Worm (Caenorhabditis elegans) whole organism, L4 larva: ENCODE results near the gene cysl-2.

Source experiments
- D1046.2 ChIP-seq: fragments of 200-800 bp; sonication (Bioruptor generic); IDR thresholded peaks from 2 replicates; pipeline ENCODE4 v1.3.6; 2022; ENCODE audit warnings: missing genetic modification characterization, missing compliant biosample characterization
- F26F4.8 ChIP-seq: fragments of 200-800 bp; sonication (Bioruptor generic); conservative IDR thresholded peaks from 2 replicates; pipeline ENCODE4 v1.3.6; 2022; ENCODE audit warnings: missing genetic modification characterization, missing compliant biosample characterization
- F49E8.2 ChIP-seq: sonication (generic microtip); optimal IDR thresholded peaks from 2 replicates; lab custom pipeline; 2016; ENCODE audit warnings: missing compliant biosample characterization, mild to moderate bottlenecking, missing genetic modification characterization, borderline replicate concordance
- R02D3.7 ChIP-seq: fragments of 150-350 bp; sonication (generic microtip); optimal IDR thresholded peaks from 3 replicates; lab custom pipeline; 2014; ENCODE audit warnings: missing biosample characterization, missing genetic modification characterization
- Y48G9A.11 ChIP-seq: fragments of 200-800 bp; sonication (Bioruptor generic); IDR thresholded peaks from 2 replicates; pipeline ENCODE4 v1.3.6; 2022; ENCODE audit warnings: missing genetic modification reagents, missing genetic modification characterization, missing compliant biosample characterization
- aha-1 ChIP-seq: fragments of 150-350 bp; peaks from one replicate; lab custom pipeline; 2014; ENCODE audit warnings: missing biosample characterization, missing genetic modification characterization
- aly-2 ChIP-seq: sonication (generic microtip); optimal IDR thresholded peaks from 2 replicates; lab custom pipeline; 2018; ENCODE audit warnings: missing biosample characterization, missing genetic modification characterization
- attf-4 ChIP-seq: sonication (generic microtip); optimal IDR thresholded peaks from 3 replicates; lab custom pipeline; 2017; ENCODE audit warnings: missing biosample characterization, missing genetic modification characterization
- ceh-44 ChIP-seq: fragments of 200-800 bp; sonication (Bioruptor generic); IDR thresholded peaks from 2 replicates; pipeline ENCODE4 v1.3.6; 2022; ENCODE audit warnings: missing genetic modification reagents, missing genetic modification characterization, missing compliant biosample characterization
- ctbp-1 ChIP-seq: fragments of 200-800 bp; sonication (Bioruptor generic); IDR thresholded peaks from 2 replicates; pipeline ENCODE4 v1.3.6; 2022; ENCODE audit warnings: missing genetic modification reagents, missing genetic modification characterization, missing compliant biosample characterization
- daf-12 ChIP-seq: fragments of 150-350 bp; optimal IDR thresholded peaks from 2 replicates; lab custom pipeline; 2014; ENCODE audit warnings: missing biosample characterization, missing genetic modification reagents, missing genetic modification characterization
- daf-19 ChIP-seq: fragments of 200-800 bp; sonication (Bioruptor generic); conservative IDR thresholded peaks from 2 replicates; pipeline ENCODE4 v1.3.6; 2022; ENCODE audit warnings: missing genetic modification characterization, missing compliant biosample characterization
- dmd-6 ChIP-seq: fragments of 200-800 bp; sonication (Bioruptor generic); IDR thresholded peaks from 2 replicates; pipeline ENCODE4 v1.3.6; 2022; ENCODE audit warnings: missing genetic modification reagents, missing genetic modification characterization, missing compliant biosample characterization
- dmd-9 ChIP-seq: fragments of 200-800 bp; sonication (Bioruptor generic); IDR thresholded peaks from 2 replicates; pipeline ENCODE4 v1.3.6; 2022; ENCODE audit warnings: missing genetic modification reagents, missing genetic modification characterization, missing compliant biosample characterization
- dpl-1 ChIP-seq: fragments of 150-350 bp; optimal IDR thresholded peaks from 2 replicates; lab custom pipeline; 2014; ENCODE audit warnings: missing biosample characterization, missing genetic modification reagents, missing genetic modification characterization
- fkh-10 ChIP-seq: fragments of 150-350 bp; optimal IDR thresholded peaks from 2 replicates; lab custom pipeline; 2014; ENCODE audit warnings: missing biosample characterization, missing genetic modification reagents, missing genetic modification characterization
- hif-1 ChIP-seq, 2 experiments: sonication (generic microtip); optimal IDR thresholded peaks; 2 replicates each; lab custom pipeline; 2016 to 2017; ENCODE audit warnings: missing compliant biosample characterization in 2 of 2, missing genetic modification characterization in 2 of 2, missing genetic modification reagents in 2 of 2, missing genotype in 2 of 2, mild to moderate bottlenecking in 1 of 2
- hmg-1.1 ChIP-seq: fragments of 200-800 bp; sonication (Bioruptor generic); IDR thresholded peaks from 2 replicates; pipeline ENCODE4 v1.3.6; 2022; ENCODE audit warnings: missing genetic modification reagents, missing genetic modification characterization, missing compliant biosample characterization
- lin-13 ChIP-seq: fragments of 150-350 bp; optimal IDR thresholded peaks from 2 replicates; lab custom pipeline; 2014; ENCODE audit warnings: missing biosample characterization, missing genetic modification reagents, missing genetic modification characterization
- lin-38 ChIP-seq: fragments of 200-800 bp; sonication (Bioruptor generic); IDR thresholded peaks from 2 replicates; pipeline ENCODE4 v1.3.6; 2022; ENCODE audit warnings: missing genetic modification reagents, missing genetic modification characterization, missing compliant biosample characterization
- lsy-2 ChIP-seq, 2 experiments: fragments of 150-350 bp in 1 of 2; sonication (generic microtip) in 1 of 2; optimal IDR thresholded peaks; 2 replicates each; lab custom pipeline; 2014 to 2017; ENCODE audit warnings: missing biosample characterization in 2 of 2, missing genetic modification characterization in 2 of 2
- mes-2 ChIP-seq: sonication (generic microtip); optimal IDR thresholded peaks from 2 replicates; lab custom pipeline; 2016; ENCODE audit warnings: missing genotype, mild to moderate bottlenecking, missing genetic modification characterization, missing compliant biosample characterization; ENCODE audit not compliant: poor library complexity, severe bottlenecking
- mxl-3 ChIP-seq: fragments of 200-800 bp; sonication (Bioruptor generic); optimal IDR thresholded peaks from 2 replicates; lab custom pipeline; 2018; ENCODE audit warnings: mild to moderate bottlenecking, missing genetic modification characterization, missing compliant biosample characterization
- nhr-102 ChIP-seq: sonication (generic microtip); optimal IDR thresholded peaks from 2 replicates; lab custom pipeline; 2016; ENCODE audit warnings: mild to moderate bottlenecking, missing genetic modification characterization, moderate library complexity, missing compliant biosample characterization
- nhr-237 ChIP-seq: sonication (generic microtip); optimal IDR thresholded peaks from 2 replicates; lab custom pipeline; 2017; ENCODE audit warnings: missing biosample characterization, missing genetic modification characterization
- nhr-28 ChIP-seq: fragments of 150-350 bp; optimal IDR thresholded peaks from 2 replicates; lab custom pipeline; 2014; ENCODE audit warnings: missing biosample characterization, missing genetic modification characterization
- nhr-41 ChIP-seq: fragments of 200-800 bp; sonication (Bioruptor generic); IDR thresholded peaks from 2 replicates; pipeline ENCODE4 v1.3.6; 2022; ENCODE audit warnings: missing genetic modification reagents, missing genetic modification characterization, missing compliant biosample characterization
- nhr-42 ChIP-seq: fragments of 200-800 bp; sonication (Bioruptor generic); IDR thresholded peaks from 2 replicates; pipeline ENCODE4 v1.3.6; 2022; ENCODE audit warnings: missing genetic modification characterization, missing compliant biosample characterization
- php-3 ChIP-seq: fragments of 200-800 bp; sonication (Bioruptor generic); IDR thresholded peaks from 2 replicates; pipeline ENCODE4 v1.3.6; 2022; ENCODE audit warnings: missing genetic modification reagents, missing genetic modification characterization, missing compliant biosample characterization
- snpc-1.2 ChIP-seq: fragments of 200-800 bp; sonication (Bioruptor generic); IDR thresholded peaks from 2 replicates; pipeline ENCODE4 v1.3.6; 2022; ENCODE audit warnings: missing genetic modification reagents, missing genetic modification characterization, missing compliant biosample characterization
- spr-1 ChIP-seq: sonication (generic microtip); optimal IDR thresholded peaks from 2 replicates; lab custom pipeline; 2016; ENCODE audit warnings: mild to moderate bottlenecking, missing genetic modification characterization, missing compliant biosample characterization
- unc-130 ChIP-seq: sonication (generic microtip); optimal IDR thresholded peaks from 2 replicates; lab custom pipeline; 2016; ENCODE audit warnings: missing genetic modification reagents, missing genetic modification characterization, missing compliant biosample characterization
- unc-62 ChIP-seq, 3 experiments: fragments of 150-350 bp in 1 of 3; sonication (generic microtip); optimal IDR thresholded peaks in 2 of 3; peaks in 1 of 3; 1 replicate in 1 of 3; 2 replicates in 2 of 3; lab custom pipeline; 2014 to 2017; ENCODE audit warnings: missing biosample characterization in 3 of 3, missing genetic modification characterization in 3 of 3, missing genetic modification reagents in 3 of 3, missing genotype in 1 of 3
- vab-7 ChIP-seq: fragments of 200-800 bp; sonication (Bioruptor generic); IDR thresholded peaks from 2 replicates; pipeline ENCODE4 v1.3.6; 2022; ENCODE audit warnings: missing genetic modification reagents, missing genetic modification characterization, missing compliant biosample characterization
- zfp-3 ChIP-seq: fragments of 200-800 bp; sonication (Bioruptor generic); conservative IDR thresholded peaks from 2 replicates; pipeline ENCODE4 v1.3.6; 2022; ENCODE audit warnings: missing genetic modification reagents, missing genetic modification characterization, missing compliant biosample characterization
- zip-2 ChIP-seq: fragments of 150-350 bp; optimal IDR thresholded peaks from 2 replicates; lab custom pipeline; 2014; ENCODE audit warnings: missing biosample characterization, missing genetic modification characterization

cysl-2 gene

ce11 chrII:14488661-14489060 is 5.6 kb downstream of the cysl-2 start, which contains the start of gene usp-14 (continued):
- TF ChIP-seq hif-1 (tag; optimal IDR thresholded peaks at IDR 0.05; lab: Kevin White, UChicago): peak in 1 of 2 experiments; percentile 71
- 0 out of 2 replicates have a peak, but pooled peaks have one; percentile 23 for TF ChIP-seq zfp-3 (GFP tag; lab: Robert Waterston, UW)
- TF ChIP-seq nhr-237: no peak
- TF ChIP-seq F26F4.8: no peak
- no peak for TF ChIP-seq unc-130
- TF ChIP-seq hmg-1.1 (GFP tag; lab: Robert Waterston, UW): peak; percentile 55; the same call in 1 of the 2 replicates
- TF ChIP-seq daf-19 (GFP tag; lab: Robert Waterston, UW): no peak
- no peak for TF ChIP-seq D1046.2 (GFP tag; lab: Robert Waterston, UW)
- TF ChIP-seq dmd-9 (GFP tag; lab: Robert Waterston, UW): no peak
- TF ChIP-seq nhr-42 (GFP tag; lab: Robert Waterston, UW): peak; percentile 80
- peak; percentile 53 for TF ChIP-seq dmd-6 (GFP tag; lab: Robert Waterston, UW)
- no peak for TF ChIP-seq R02D3.7 (tag; lab: Kevin White, UChicago)
- TF ChIP-seq ctbp-1 (GFP tag; lab: Robert Waterston, UW): no peak
- TF ChIP-seq lin-13 (GFP tag; lab: Kevin White, UChicago): no peak
- TF ChIP-seq lsy-2 (tag; optimal IDR thresholded peaks at IDR 0.05; lab: Kevin White, UChicago): peak in 1 of 2 experiments; percentile 79
- TF ChIP-seq daf-12 (tag; lab: Kevin White, UChicago): no peak
- TF ChIP-seq spr-1 (tag; lab: Kevin White, UChicago): peak; percentile 24
- TF ChIP-seq mes-2: peak; percentile 81
- TF ChIP-seq mxl-3 (GFP tag; lab: Kevin White, UChicago): peak; percentile 3
- TF ChIP-seq attf-4 (tag; lab: Kevin White, UChicago): no peak
- peak; percentile 15 for TF ChIP-seq nhr-102 (tag; lab: Kevin White, UChicago)
- peak; percentile 21 for TF ChIP-seq fkh-10 (GFP tag; lab: Kevin White, UChicago)
- TF ChIP-seq, all 104 proteins: peak for 26

DNA sequence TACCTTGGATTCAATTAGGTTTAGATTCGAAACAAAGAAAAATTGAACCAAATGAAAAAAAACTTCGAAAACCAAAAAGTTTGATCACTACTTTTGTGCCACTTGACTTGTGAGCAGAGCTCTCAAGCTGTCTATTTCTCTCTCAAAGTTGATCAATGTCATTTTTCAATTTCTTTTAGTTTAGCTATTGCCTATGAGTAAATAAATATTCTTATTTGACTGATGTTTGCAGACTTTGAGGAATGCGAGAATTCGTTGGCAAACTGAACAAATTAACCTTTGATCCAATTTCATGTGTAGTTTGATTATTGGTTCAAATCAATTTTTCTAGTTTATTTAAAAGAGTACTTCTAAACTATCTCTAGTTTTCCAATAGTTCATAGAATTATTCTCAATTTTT is 10.4 kb downstream of the cysl-2 start:
- TF ChIP-seq aly-2 (tag; lab: Kevin White, UChicago): no peak
- peak in 1 of 2 experiments; percentile 91 for TF ChIP-seq unc-62 (GFP tag; optimal IDR thresholded peaks at IDR 0.05 in 1 of 2; lab: Kevin White, UChicago)
- TF ChIP-seq unc-62 (tag; optimal IDR thresholded peaks at IDR 0.05; lab: Kevin White, UChicago): no peak

DNA sequence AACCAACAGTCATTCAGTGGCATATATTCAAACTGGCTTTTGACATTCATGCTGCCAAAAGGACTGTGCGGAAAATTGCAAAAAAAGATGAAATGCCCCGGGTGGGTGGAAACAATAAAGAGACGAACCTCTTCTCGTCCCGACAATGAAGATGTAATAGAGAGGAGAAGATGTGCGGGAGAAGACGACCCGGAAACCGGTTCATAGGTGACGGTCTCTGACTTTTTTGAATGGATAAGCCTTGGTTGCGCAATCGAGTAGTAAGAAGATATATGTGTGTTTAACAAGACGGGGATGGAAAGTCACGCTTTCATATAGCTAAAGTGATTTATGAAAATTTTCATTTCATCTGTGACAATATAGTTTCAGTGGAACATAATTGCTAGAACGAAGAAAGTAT is 13.5 kb downstream of the cysl-2 start:
- TF ChIP-seq nhr-28 (tag; lab: Kevin White, UChicago) (peak; percentile 17), php-3 (GFP tag; lab: Robert Waterston, UW) (no peak)

ce11 chrII:14479583-14480245 is 14.5 kb downstream of the cysl-2 start, which contains the start of gene C13B4.1:
C13B4.1 (minus strand) TSS chrII:14479633.
- TF ChIP-seq vab-7 (GFP tag; lab: Robert Waterston, UW) (0 out of 2 replicates have a peak, but pooled peaks have one; percentile 19), mes-2 (peak; percentile 75), snpc-1.2 (GFP tag; lab: Robert Waterston, UW) (0 out of 2 replicates have a peak, but pooled peaks have one; percentile 47), Y48G9A.11 (GFP tag; lab: Robert Waterston, UW) (peak; percentile 48; the same call in 1 of the 2 replicates), nhr-41 (GFP tag; lab: Robert Waterston, UW) (no peak), zip-2 (tag; lab: Kevin White, UChicago) (no peak), nhr-28 (tag; lab: Kevin White, UChicago) (no peak), F49E8.2 (tag; lab: Kevin White, UChicago) (peak; percentile 68), lsy-2 (tag; optimal IDR thresholded peaks at IDR 0.05; lab: Kevin White, UChicago) (no peak), aha-1 (tag; lab: Kevin White, UChicago) (peak; percentile 46), ceh-44 (0 out of 2 replicates have a peak, but pooled peaks have one; percentile 9), dpl-1 (GFP tag; lab: Kevin White, UChicago) (peak; percentile 23), unc-130 (peak; percentile 52), lin-38 (peak; percentile 93)
